Worm (Caenorhabditis elegans) whole organism, mixed stage, embryonic: ENCODE measurements around the gene W03A5.2.

Experiments
- ceh-39 ChIP-seq: fragments of 150-350 bp; optimal IDR thresholded peaks from 2 replicates; lab custom pipeline; 2014; ENCODE audit warnings: missing biosample characterization, missing genetic modification characterization
- mls-2 ChIP-seq: sonication (generic microtip); optimal IDR thresholded peaks from 2 replicates; lab custom pipeline; 2016; ENCODE audit warnings: mild to moderate bottlenecking, missing genetic modification characterization, moderate library complexity, missing compliant biosample characterization

DNA sequence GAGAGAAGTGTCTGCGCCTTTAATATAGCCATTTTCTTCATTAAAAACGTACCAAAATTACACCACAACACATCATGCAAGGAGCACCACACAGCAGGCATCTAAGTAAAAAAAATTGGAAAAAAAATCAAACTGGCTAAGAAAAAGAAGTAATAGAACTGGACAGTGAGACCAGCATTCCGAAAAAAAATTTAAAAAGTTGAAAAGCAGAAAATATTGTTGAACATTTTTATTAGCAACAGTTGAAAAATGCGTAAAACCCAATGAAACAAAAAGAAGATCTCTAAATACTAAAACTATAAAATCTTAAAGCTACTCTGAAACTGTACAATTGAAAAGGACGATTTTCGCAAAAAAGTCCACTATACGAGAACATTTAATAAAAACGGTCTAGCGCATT is 23.8 kb upstream of the W03A5.2 start, which contains the start of gene Y32H12A.6:
- no peak for TF ChIP-seq ceh-39
- no peak for TF ChIP-seq mls-2 (tag; lab: Kevin White, UChicago)
